Fruit fly (Drosophila melanogaster) S2 (cell line): ENCODE measurements around the gene CG46320.

Experiments used
- CG8478 ChIP-seq: fragments of >200 bp; optimal IDR thresholded peaks from 2 replicates; lab custom pipeline; 2018
- CTCF ChIP-seq, 2 experiments: fragments of >200 bp; optimal IDR thresholded peaks; 2 replicates each; lab custom pipeline; 2018

CG46320 gene

dm6 chr3L:5663876-5664718, at the start of gene CG46320:
CG46320 (plus strand) TSS chr3L:5664121.
- no peak for TF ChIP-seq CTCF (optimal IDR thresholded peaks at IDR 0.05; lab: Kevin White, UChicago)
- no peak for TF ChIP-seq CG8478 (lab: Kevin White, UChicago)

- TF ChIP-seq CG8478 (lab: Kevin White, UChicago) (no peak), CTCF (optimal IDR thresholded peaks at IDR 0.05; lab: Kevin White, UChicago) (no peak)
These were observed 48.2 kb upstream of the CG46320 start for dm6 chr3L:5615744-5616143.

dm6 chr3L:5616472-5616871, 47.4 kb upstream of the CG46320 start:
- TF ChIP-seq CTCF (optimal IDR thresholded peaks at IDR 0.05; lab: Kevin White, UChicago), result no peak
- TF ChIP-seq CG8478 (lab: Kevin White, UChicago), result no peak

dm6 chr3L:5617395-5617794, 46.5 kb upstream of the CG46320 start:
- TF ChIP-seq CG8478 (lab: Kevin White, UChicago) (no peak), CTCF (optimal IDR thresholded peaks at IDR 0.05; lab: Kevin White, UChicago) (no peak)

- no peak for TF ChIP-seq CG8478 (lab: Kevin White, UChicago)
- TF ChIP-seq CTCF (optimal IDR thresholded peaks at IDR 0.05; lab: Kevin White, UChicago), result no peak
These were observed 45.2 kb upstream of the CG46320 start for dm6 chr3L:5618697-5619096.

- TF ChIP-seq CG8478 (lab: Kevin White, UChicago), result no peak
- no peak for TF ChIP-seq CTCF (optimal IDR thresholded peaks at IDR 0.05; lab: Kevin White, UChicago)
These were observed 42.4 kb upstream of the CG46320 start for dm6 chr3L:5621506-5621905.

dm6 chr3L:5621908-5622307, 42.0 kb upstream of the CG46320 start:
- TF ChIP-seq CTCF (optimal IDR thresholded peaks at IDR 0.05; lab: Kevin White, UChicago), result no peak

- TF ChIP-seq CTCF (optimal IDR thresholded peaks at IDR 0.05; lab: Kevin White, UChicago) (no peak), CG8478 (lab: Kevin White, UChicago) (no peak)
These were observed 40.6 kb upstream of the CG46320 start for dm6 chr3L:5623296-5623695.

dm6 chr3L:5625121-5625667, 38.7 kb upstream of the CG46320 start:
- TF ChIP-seq CG8478 (lab: Kevin White, UChicago), result no peak
- TF ChIP-seq CTCF (optimal IDR thresholded peaks at IDR 0.05; lab: Kevin White, UChicago), result no peak

dm6 chr3L:5626465-5626864, 37.5 kb upstream of the CG46320 start:
- TF ChIP-seq CG8478 (lab: Kevin White, UChicago), result no peak
- TF ChIP-seq CTCF (optimal IDR thresholded peaks at IDR 0.05; lab: Kevin White, UChicago), result no peak

- no peak for TF ChIP-seq CTCF (optimal IDR thresholded peaks at IDR 0.05; lab: Kevin White, UChicago)
- no peak for TF ChIP-seq CG8478 (lab: Kevin White, UChicago)
These were observed 36.1 kb upstream of the CG46320 start for dm6 chr3L:5627816-5628215.

dm6 chr3L:5630176-5630583, 33.7 kb upstream of the CG46320 start:
- TF ChIP-seq CG8478 (lab: Kevin White, UChicago) (no peak), CTCF (optimal IDR thresholded peaks at IDR 0.05; lab: Kevin White, UChicago) (no peak)

dm6 chr3L:5630608-5631080, 33.3 kb upstream of the CG46320 start, which contains the start of gene Blimp-1:
Blimp-1 (plus strand) TSS chr3L:5630983.
- TF ChIP-seq CTCF (optimal IDR thresholded peaks at IDR 0.05; lab: Kevin White, UChicago) (no peak), CG8478 (lab: Kevin White, UChicago) (no peak)

dm6 chr3L:5631917-5632316, 32.0 kb upstream of the CG46320 start:
- TF ChIP-seq CG8478 (lab: Kevin White, UChicago) (no peak), CTCF (optimal IDR thresholded peaks at IDR 0.05; lab: Kevin White, UChicago) (no peak)
